Worm (Caenorhabditis elegans) whole organism, mixed stage, embryonic: ENCODE measurements around the gene ZK105.5.

Experiments
- bed-3 ChIP-seq: fragments of 200-800 bp; sonication (Bioruptor generic); optimal IDR thresholded peaks from 3 replicates; lab custom pipeline; 2018; ENCODE audit warnings: mild to moderate bottlenecking, missing genetic modification characterization, moderate library complexity, missing compliant biosample characterization
- ham-2 ChIP-seq: fragments of 200-800 bp; sonication (Bioruptor generic); optimal IDR thresholded peaks from 2 replicates; lab custom pipeline; 2018; ENCODE audit warnings: mild to moderate bottlenecking, missing genetic modification characterization, missing compliant biosample characterization
- lsy-2 ChIP-seq: fragments of 150-350 bp; optimal IDR thresholded peaks from 2 replicates; lab custom pipeline; 2014; ENCODE audit warnings: missing biosample characterization, missing genetic modification characterization
- nhr-28 ChIP-seq: fragments of 150-350 bp; optimal IDR thresholded peaks from 2 replicates; lab custom pipeline; 2014; ENCODE audit warnings: missing biosample characterization, missing genetic modification characterization
- nhr-76 ChIP-seq: sonication (generic microtip); optimal IDR thresholded peaks from 2 replicates; lab custom pipeline; 2017; ENCODE audit warnings: missing biosample characterization, missing genetic modification characterization
- zip-8 ChIP-seq: fragments of 150-350 bp; optimal IDR thresholded peaks from 2 replicates; lab custom pipeline; 2014; ENCODE audit warnings: missing biosample characterization, missing genetic modification characterization

- TF ChIP-seq nhr-28 (tag; lab: Kevin White, UChicago): no peak
- TF ChIP-seq bed-3 (GFP tag; lab: Kevin White, UChicago): no peak
- no peak for TF ChIP-seq ham-2 (GFP tag; lab: Kevin White, UChicago)
- TF ChIP-seq zip-8 (tag; lab: Kevin White, UChicago): no peak
- no peak for TF ChIP-seq nhr-76 (tag; lab: Kevin White, UChicago)
- no peak for TF ChIP-seq lsy-2 (tag; lab: Kevin White, UChicago)
Measured at ce11 chrV:7675904-7676303, 41.6 kb downstream of the ZK105.5 start, which contains the start of gene C12D5.3.
